Fruit fly (Drosophila melanogaster): Measurements from ENCODE around the gene r-l.

Gene r-l

DNA sequence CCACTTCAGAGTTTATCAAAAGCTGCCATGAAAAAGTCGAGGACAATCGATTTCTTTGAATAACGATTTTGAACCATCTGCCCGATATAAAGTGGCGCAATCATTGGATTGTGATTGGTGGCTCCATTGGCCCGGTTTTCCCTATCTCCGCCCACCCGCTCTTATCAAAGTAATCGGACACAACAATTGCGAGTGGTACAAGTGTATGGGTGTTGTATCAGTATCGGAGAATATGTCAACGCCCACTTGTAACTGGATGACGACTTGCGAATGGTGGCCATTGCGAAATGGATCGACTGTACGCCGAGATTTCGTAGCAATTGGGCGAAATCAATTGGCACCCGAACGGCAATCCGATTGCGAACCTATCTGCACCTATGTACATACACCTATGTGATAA, 4.5 kb upstream of the r-l start:
- TF ChIP-seq fd96Ca (GFP tag; IDR thresholded peaks at IDR 0.05) = no peak
- no peak for TF ChIP-seq CG9948 (tag; optimal IDR thresholded peaks at IDR 0.05)
- TF ChIP-seq EcR (GFP tag; optimal IDR thresholded peaks at IDR 0.05) = no peak
- TF ChIP-seq CG12605 (GFP tag; IDR thresholded peaks at IDR 0.05) = no peak
- TF ChIP-seq CG8301 (tag; optimal IDR thresholded peaks at IDR 0.05) = no peak
- no peak for TF ChIP-seq CG32121 (GFP tag; IDR thresholded peaks at IDR 0.05)
- no peak for TF ChIP-seq CG13204 (GFP tag; optimal IDR thresholded peaks at IDR 0.05)

DNA sequence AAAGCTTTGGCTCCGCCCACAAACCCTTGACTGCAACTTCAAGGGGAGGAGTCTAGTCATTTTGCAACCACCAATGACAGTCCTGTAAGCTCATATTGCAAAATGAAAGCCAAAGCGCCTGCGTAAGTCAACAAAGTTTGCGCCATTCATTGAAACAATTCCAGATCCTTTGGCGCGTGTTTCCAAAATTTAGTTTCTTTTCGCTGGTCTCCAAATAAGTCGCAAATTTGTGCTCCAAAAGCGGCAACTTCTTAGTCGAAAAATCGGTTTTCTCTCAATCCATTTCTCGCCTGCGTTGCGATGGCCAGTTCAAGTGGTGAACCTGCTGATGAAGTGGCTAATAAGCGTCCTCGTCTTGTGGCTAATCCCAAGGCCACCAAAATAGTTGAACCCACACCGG, 588 bp upstream of the r-l start, which contains the start of gene dmrt93B:
Gene dmrt93B, plus strand, starts transcription at position 301 of the 400 bp plus-strand sequence.
- no peak for TF ChIP-seq CG9948 (tag; optimal IDR thresholded peaks at IDR 0.05)
- no peak for TF ChIP-seq Ets98B (GFP tag; IDR thresholded peaks at IDR 0.05)
- TF ChIP-seq CG17806 (tag; optimal IDR thresholded peaks at IDR 0.05) = no peak
- no peak for TF ChIP-seq CG15710 (tag; optimal IDR thresholded peaks at IDR 0.05)
- no peak for TF ChIP-seq EcR (GFP tag; optimal IDR thresholded peaks at IDR 0.05)
- TF ChIP-seq CG34367 (tag; optimal IDR thresholded peaks at IDR 0.05) = no peak
- TF ChIP-seq Snoo (tag; optimal IDR thresholded peaks at IDR 0.05) = no peak
- TF ChIP-seq gl (tag; optimal IDR thresholded peaks at IDR 0.05) = no peak
- TF ChIP-seq CG12605 (GFP tag; IDR thresholded peaks at IDR 0.05) = no peak
- TF ChIP-seq CG32121 (GFP tag; IDR thresholded peaks at IDR 0.05) = no peak
- TF ChIP-seq CG10348 (GFP tag; IDR thresholded peaks at IDR 0.05) = no peak
- TF ChIP-seq D1 (tag; optimal IDR thresholded peaks at IDR 0.05) = no peak
- TF ChIP-seq fd96Ca (GFP tag; IDR thresholded peaks at IDR 0.05) = no peak
- TF ChIP-seq rn (GFP tag; IDR thresholded peaks at IDR 0.05) = no peak
- no peak for TF ChIP-seq CG8159 (tag; optimal IDR thresholded peaks at IDR 0.05)
- no peak for TF ChIP-seq CG8301 (tag; optimal IDR thresholded peaks at IDR 0.05)
- TF ChIP-seq Pif1B (GFP tag; optimal IDR thresholded peaks at IDR 0.05) = no peak
- TF ChIP-seq CG13204 (GFP tag; optimal IDR thresholded peaks at IDR 0.05) = no peak
- no peak for TF ChIP-seq Pif1A (GFP tag; optimal IDR thresholded peaks at IDR 0.05)

DNA sequence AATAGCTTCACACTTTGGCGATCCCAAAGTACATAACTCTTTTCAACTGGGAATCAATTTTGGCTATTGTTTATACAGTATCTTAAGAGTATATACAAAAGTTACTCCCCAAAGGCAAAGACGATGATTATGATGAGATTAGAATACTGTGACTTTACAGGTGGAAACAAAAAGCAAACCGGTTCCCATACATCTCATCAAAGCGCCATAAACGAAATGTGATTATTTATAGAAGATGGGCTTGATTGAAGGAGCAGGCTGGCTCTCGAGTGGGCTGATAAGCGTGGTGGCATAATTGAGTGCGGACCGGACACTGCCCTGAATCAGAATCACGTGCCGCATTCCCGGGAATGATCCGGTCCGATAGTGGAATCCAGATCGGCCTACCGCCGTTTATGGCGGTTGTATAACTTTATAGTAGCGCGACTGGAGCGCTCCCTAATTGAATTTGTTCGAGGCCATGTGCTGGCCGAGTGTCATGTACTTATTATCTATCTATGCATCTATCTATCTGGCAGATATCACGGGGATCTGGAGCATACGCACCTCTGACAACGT, 1.1 kb downstream of the r-l start:
- TF ChIP-seq CG15710 (tag; optimal IDR thresholded peaks at IDR 0.05) (no peak), Snoo (tag; optimal IDR thresholded peaks at IDR 0.05) (no peak), CG8301 (tag; optimal IDR thresholded peaks at IDR 0.05) (no peak), CG17806 (tag; optimal IDR thresholded peaks at IDR 0.05) (no peak), CG14655 (GFP tag; optimal IDR thresholded peaks at IDR 0.05) (no peak)

DNA sequence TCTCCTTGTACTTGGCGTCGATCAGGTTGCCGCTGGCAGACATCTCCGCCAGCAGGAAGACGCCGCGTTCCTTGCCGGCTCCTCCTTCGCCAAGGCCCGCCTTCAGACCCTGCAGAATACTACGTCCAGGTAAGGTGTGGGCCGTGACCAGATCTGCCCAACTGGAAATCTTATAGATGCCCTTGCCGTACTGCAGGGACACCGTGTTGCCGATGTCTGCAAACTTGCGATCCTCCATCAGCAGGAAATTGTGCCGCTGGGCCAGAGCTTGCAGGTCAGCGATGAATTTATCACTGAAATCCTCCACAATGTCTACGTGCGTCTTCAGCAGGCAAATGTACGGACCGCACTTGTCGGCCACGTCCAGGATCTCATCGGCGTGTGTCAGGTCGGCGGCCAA, 1.8 kb downstream of the r-l start:
- no peak for TF ChIP-seq Ets98B (GFP tag; IDR thresholded peaks at IDR 0.05)
- TF ChIP-seq CG34367 (tag; optimal IDR thresholded peaks at IDR 0.05) = no peak
- TF ChIP-seq CG4496 (GFP tag; IDR thresholded peaks at IDR 0.05) = no peak
- no peak for TF ChIP-seq CG17806 (tag; optimal IDR thresholded peaks at IDR 0.05)
- no peak for TF ChIP-seq rn (GFP tag; IDR thresholded peaks at IDR 0.05)
- no peak for TF ChIP-seq CG32121 (GFP tag; IDR thresholded peaks at IDR 0.05)

DNA sequence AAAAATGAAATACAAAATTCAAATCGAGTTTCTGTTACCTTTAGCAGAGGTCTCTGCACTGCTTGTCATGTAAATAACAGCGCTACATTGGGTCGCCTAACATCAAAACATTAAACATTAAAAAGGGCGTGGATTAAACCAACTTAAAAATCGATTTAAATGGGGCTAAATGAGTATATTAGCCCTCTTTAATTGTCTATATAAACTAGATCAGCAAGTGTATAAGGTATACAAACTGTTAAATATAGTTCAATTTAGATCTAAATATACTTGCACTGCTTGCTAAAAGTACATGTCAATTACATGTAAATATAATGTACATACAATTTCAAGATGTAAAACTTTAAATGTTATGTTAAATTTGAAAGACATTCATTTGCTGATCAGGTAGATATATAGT, 3.4 kb downstream of the r-l start:
- TF ChIP-seq rn (GFP tag; IDR thresholded peaks at IDR 0.05) (no peak), CG15710 (tag; optimal IDR thresholded peaks at IDR 0.05) (no peak), D1 (tag; optimal IDR thresholded peaks at IDR 0.05) (peak; percentile 58), Snoo (tag; optimal IDR thresholded peaks at IDR 0.05) (no peak), CG32121 (GFP tag; IDR thresholded peaks at IDR 0.05) (no peak)

DNA sequence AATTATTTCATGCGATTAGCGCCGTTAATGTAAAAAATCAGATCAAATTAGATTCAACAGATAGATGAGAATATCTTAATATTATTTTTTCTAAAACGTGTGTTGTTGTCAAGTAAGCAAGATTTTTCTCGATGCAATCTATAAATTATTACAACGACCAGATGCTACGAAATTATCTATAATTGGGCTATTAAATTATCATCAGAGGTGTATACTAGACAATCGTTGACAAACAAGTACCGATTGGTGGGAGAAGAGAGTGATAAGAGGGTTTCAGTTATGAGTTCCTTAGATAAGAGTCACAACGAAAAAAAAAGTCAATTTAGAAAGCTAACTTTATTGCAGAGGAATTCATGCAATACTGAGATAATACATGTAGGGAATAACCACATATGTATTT, 5.6 kb downstream of the r-l start:
- no peak for TF ChIP-seq Snoo (tag; optimal IDR thresholded peaks at IDR 0.05)
- no peak for TF ChIP-seq CG13204 (GFP tag; optimal IDR thresholded peaks at IDR 0.05)
- TF ChIP-seq Pif1A (GFP tag; optimal IDR thresholded peaks at IDR 0.05) = no peak
- TF ChIP-seq CG10348 (GFP tag; IDR thresholded peaks at IDR 0.05) = no peak
- TF ChIP-seq CG8301 (tag; optimal IDR thresholded peaks at IDR 0.05) = no peak

DNA sequence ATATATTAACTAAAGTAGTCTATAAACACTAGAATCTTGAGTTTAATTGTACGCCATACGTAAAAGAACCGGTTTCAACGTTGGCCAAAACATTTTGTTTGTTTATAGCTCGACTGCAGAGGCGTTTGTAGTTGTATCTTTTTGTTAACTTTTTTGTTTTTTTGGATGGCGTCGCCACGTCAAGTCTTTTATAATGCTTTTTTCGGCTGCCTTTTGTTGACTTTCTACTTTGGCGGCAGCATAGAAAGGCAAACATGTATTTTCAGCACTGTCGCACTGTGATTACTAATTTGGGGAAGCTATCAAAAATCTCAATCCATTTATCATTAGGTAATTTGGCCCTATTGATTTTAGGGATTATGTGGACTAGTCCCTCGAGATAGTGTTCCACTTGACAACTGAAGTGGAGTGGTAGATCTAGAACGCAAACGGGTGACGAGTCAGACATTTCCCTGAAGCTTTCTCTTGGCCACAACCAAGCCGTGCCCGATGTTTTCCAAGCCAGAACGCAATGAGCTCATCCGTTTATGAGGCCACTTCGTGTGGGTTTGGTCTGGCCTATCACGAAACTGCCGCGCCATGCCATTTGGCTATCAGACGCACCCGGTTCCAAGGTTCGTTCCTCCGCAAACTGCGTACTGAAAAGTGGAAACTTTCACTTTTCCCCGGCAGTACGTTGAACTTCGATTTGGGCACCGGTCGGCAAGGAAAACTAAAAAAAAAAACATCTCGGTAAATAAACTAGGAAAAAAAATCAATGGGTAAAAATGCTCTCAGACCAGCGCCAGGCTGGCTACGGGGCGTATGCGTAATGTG, 6.4 kb downstream of the r-l start:
- TF ChIP-seq gl (tag; optimal IDR thresholded peaks at IDR 0.05) = no peak
- no peak for TF ChIP-seq CG9948 (tag; optimal IDR thresholded peaks at IDR 0.05)
- TF ChIP-seq CG4496 (GFP tag; IDR thresholded peaks at IDR 0.05) = peak; percentile 62; the same call in 2 of the 3 replicates
- TF ChIP-seq Ets98B (GFP tag; IDR thresholded peaks at IDR 0.05) = no peak
- no peak for TF ChIP-seq fd96Ca (GFP tag; IDR thresholded peaks at IDR 0.05)
- no peak for TF ChIP-seq Pif1A (GFP tag; optimal IDR thresholded peaks at IDR 0.05)
- no peak for TF ChIP-seq CG8301 (tag; optimal IDR thresholded peaks at IDR 0.05)
- TF ChIP-seq CG12605 (GFP tag; IDR thresholded peaks at IDR 0.05) = 0 out of 2 replicates have a peak, but pooled peaks have one; percentile 13
- TF ChIP-seq CG14655 (GFP tag; optimal IDR thresholded peaks at IDR 0.05) = no peak
